Worm (Caenorhabditis elegans) whole organism, young adult: ENCODE results near the gene T24D5.3.

Experiments
- dpff-1 ChIP-seq: sonication (generic microtip); optimal IDR thresholded peaks from 2 replicates; lab custom pipeline; 2017; ENCODE audit warnings: mild to moderate bottlenecking, missing genetic modification characterization, missing compliant biosample characterization
- egrh-3 ChIP-seq: fragments of 200-800 bp; sonication (Bioruptor generic); IDR thresholded peaks from 2 replicates; pipeline ENCODE4 v1.3.6; 2022; ENCODE audit warnings: missing genetic modification reagents, missing genetic modification characterization, missing compliant biosample characterization
- lin-35 ChIP-seq, 3 experiments: fragments of 150-350 bp in 2 of 3; sonication (generic microtip) in 1 of 3; optimal IDR thresholded peaks; 2 replicates each; lab custom pipeline; 2014 to 2018; ENCODE audit warnings: missing biosample characterization in 3 of 3, missing genetic modification characterization in 3 of 3, missing genetic modification reagents in 3 of 3
- unc-130 ChIP-seq: sonication (generic microtip); optimal IDR thresholded peaks from 2 replicates; lab custom pipeline; 2016; ENCODE audit warnings: missing genetic modification reagents, missing genetic modification characterization, missing compliant biosample characterization

DNA sequence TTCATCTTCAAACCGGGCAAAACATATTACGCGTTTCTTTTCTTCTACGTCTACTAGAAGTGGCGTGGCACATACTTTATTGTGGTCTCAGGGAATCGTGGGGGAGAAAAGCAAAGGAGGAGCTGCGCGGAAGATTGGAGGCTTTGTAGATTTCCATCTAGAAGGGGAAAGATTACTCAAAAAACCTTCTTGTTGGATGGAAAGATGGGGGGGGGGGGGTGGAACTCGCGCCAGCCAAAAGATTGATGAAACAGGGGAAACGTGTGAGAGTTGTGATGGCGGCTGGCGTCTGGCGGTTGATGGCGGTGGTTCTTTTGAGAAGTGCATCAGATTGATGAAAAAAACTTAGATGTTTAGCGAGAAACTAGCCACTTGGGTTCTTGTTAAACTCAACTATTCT lies 9.6 kb downstream of the T24D5.3 start:
- TF ChIP-seq dpff-1 (no peak), unc-130 (GFP tag; lab: Kevin White, UChicago) (no peak), egrh-3 (GFP tag; lab: Robert Waterston, UW) (no peak), lin-35 (GFP tag; optimal IDR thresholded peaks at IDR 0.05; lab: Kevin White, UChicago) (no peak)
